Fruit fly (Drosophila melanogaster) whole organism, embryonic: Measurements from ENCODE around the gene beat-IIa.
A peak's percentile ranks its signal among the peaks of the same experiment; 100 is the strongest.

Experiments used
- ATbp ChIP-seq: fragments of 200-800 bp; sonication (Bioruptor generic); optimal IDR thresholded peaks from 2 replicates; lab custom pipeline; 2017; ENCODE audit warnings: missing biosample characterization, mild to moderate bottlenecking, missing genetic modification characterization, missing genetic modification reagents
- CG1024 ChIP-seq: fragments of 200-800 bp; sonication (Bioruptor generic); IDR thresholded peaks from 2 replicates; pipeline ENCODE4 v1.3.6; 2022; ENCODE audit warnings: missing biosample characterization, missing genetic modification characterization
- CG10267 ChIP-seq: fragments of 200-800 bp; sonication (Bioruptor generic); optimal IDR thresholded peaks from 2 replicates; lab custom pipeline; 2018; ENCODE audit warnings: missing biosample characterization, mild to moderate bottlenecking, missing genetic modification characterization, moderate library complexity
- CG10274 ChIP-seq: fragments of 200-800 bp; sonication (Bioruptor generic); optimal IDR thresholded peaks from 3 replicates; lab custom pipeline; 2017; ENCODE audit warnings: missing biosample characterization, mild to moderate bottlenecking, missing genetic modification characterization
- CG11560 ChIP-seq: fragments of 200-800 bp; sonication (Bioruptor generic); IDR thresholded peaks from 3 replicates; pipeline ENCODE4 v1.3.6; 2022; ENCODE audit warnings: missing biosample characterization, missing genetic modification characterization
- CG11723 ChIP-seq: fragments of 200-800 bp; sonication (Bioruptor generic); optimal IDR thresholded peaks from 2 replicates; lab custom pipeline; 2017; ENCODE audit warnings: missing biosample characterization, mild to moderate bottlenecking, missing genetic modification characterization
- CG13424 ChIP-seq: fragments of 200-800 bp; sonication (Bioruptor generic); optimal IDR thresholded peaks from 2 replicates; lab custom pipeline; 2019; ENCODE audit warnings: missing biosample characterization, mild to moderate bottlenecking, missing genetic modification characterization, moderate library complexity
- CG13894 ChIP-seq: fragments of 200-800 bp; sonication (Bioruptor generic); optimal IDR thresholded peaks from 3 replicates; lab custom pipeline; 2018; ENCODE audit warnings: missing biosample characterization, mild to moderate bottlenecking, missing genetic modification characterization, moderate library complexity
- CG14050 ChIP-seq: fragments of 200-800 bp; sonication (Bioruptor generic); IDR thresholded peaks from 3 replicates; pipeline ENCODE4 v1.3.6; 2022; ENCODE audit warnings: missing biosample characterization, missing genetic modification characterization
- CG14441 ChIP-seq: fragments of 200-800 bp; sonication (Bioruptor generic); IDR thresholded peaks from 2 replicates; pipeline ENCODE4 v1.3.6; 2022; ENCODE audit warnings: missing biosample characterization, missing genetic modification characterization
- CG14860 ChIP-seq: fragments of 200-800 bp; sonication (Bioruptor generic); IDR thresholded peaks from 3 replicates; pipeline ENCODE4 v1.3.6; 2022; ENCODE audit warnings: missing biosample characterization, missing genetic modification characterization; ENCODE audit not compliant: partially characterized antibody
- CG15696 ChIP-seq: fragments of 200-800 bp; sonication (Bioruptor generic); optimal IDR thresholded peaks from 2 replicates; lab custom pipeline; 2019; ENCODE audit warnings: missing biosample characterization, mild to moderate bottlenecking, missing genetic modification characterization, moderate library complexity
- CG17186 ChIP-seq: fragments of 200-800 bp; sonication (Bioruptor generic); optimal IDR thresholded peaks from 3 replicates; lab custom pipeline; 2017; ENCODE audit warnings: missing biosample characterization, missing genetic modification reagents, missing genetic modification characterization
- CG17361 ChIP-seq: fragments of 200-800 bp; sonication (Bioruptor generic); IDR thresholded peaks from 3 replicates; pipeline ENCODE4 v1.3.6; 2022; ENCODE audit warnings: missing biosample characterization, missing genetic modification characterization
- CG30403 ChIP-seq: fragments of 200-800 bp; sonication (Bioruptor generic); optimal IDR thresholded peaks from 3 replicates; lab custom pipeline; 2016; ENCODE audit warnings: missing biosample characterization, missing genetic modification characterization
- CG4282 ChIP-seq: fragments of 200-800 bp; sonication (Bioruptor generic); optimal IDR thresholded peaks from 2 replicates; lab custom pipeline; 2016; ENCODE audit warnings: missing biosample characterization, missing genetic modification characterization
- CG6854 ChIP-seq: fragments of 200-800 bp; sonication (Bioruptor generic); optimal IDR thresholded peaks from 3 replicates; lab custom pipeline; 2017; ENCODE audit warnings: missing biosample characterization, mild to moderate bottlenecking, missing genetic modification characterization
- Camta ChIP-seq: fragments of 200-800 bp; sonication (Bioruptor generic); optimal IDR thresholded peaks from 2 replicates; lab custom pipeline; 2016; ENCODE audit warnings: missing biosample characterization, missing genetic modification characterization
- Dll ChIP-seq: fragments of 200-800 bp; sonication (Bioruptor generic); IDR thresholded peaks from 4 replicates; pipeline ENCODE4 v1.3.6; 2022; ENCODE audit warnings: missing biosample characterization, missing genetic modification characterization; ENCODE audit not compliant: partially characterized antibody
- Doc3 ChIP-seq: fragments of 200-800 bp; sonication (Bioruptor generic); IDR thresholded peaks from 3 replicates; pipeline ENCODE4 v1.3.6; 2022; ENCODE audit warnings: missing biosample characterization, missing genetic modification characterization; ENCODE audit not compliant: partially characterized antibody
- E2f2 ChIP-seq: fragments of 200-800 bp; sonication (Bioruptor generic); IDR thresholded peaks from 2 replicates; pipeline ENCODE4 v1.3.6; 2022; ENCODE audit warnings: missing biosample characterization, missing genetic modification characterization
- Pdp1 ChIP-seq, 2 experiments: fragments of 200-800 bp; sonication (Bioruptor generic); optimal IDR thresholded peaks; 3 replicates each; lab custom pipeline; 2016; ENCODE audit warnings: missing biosample characterization in 2 of 2, missing genetic modification characterization in 2 of 2, mild to moderate bottlenecking in 1 of 2, moderate library complexity in 1 of 2
- Ptx1 ChIP-seq: fragments of 200-800 bp; sonication (Bioruptor generic); IDR thresholded peaks from 2 replicates; pipeline ENCODE4 v1.3.6; 2022; ENCODE audit warnings: missing biosample characterization, missing genetic modification characterization
- Sry-β ChIP-seq: fragments of 200-800 bp; sonication (Bioruptor generic); optimal IDR thresholded peaks from 2 replicates; lab custom pipeline; 2018; ENCODE audit warnings: missing biosample characterization, mild to moderate bottlenecking, missing genetic modification characterization, moderate library complexity
- Xrp1 ChIP-seq: fragments of 200-800 bp; sonication (Bioruptor generic); IDR thresholded peaks from 2 replicates; pipeline ENCODE4 v1.3.6; 2022; ENCODE audit warnings: missing biosample characterization, missing genetic modification characterization
- abd-A ChIP-seq: fragments of 200-800 bp; sonication (Bioruptor generic); optimal IDR thresholded peaks from 3 replicates; lab custom pipeline; 2019; ENCODE audit warnings: missing biosample characterization, mild to moderate bottlenecking, missing genetic modification characterization, moderate library complexity
- al ChIP-seq: fragments of 200-800 bp; sonication (Bioruptor generic); IDR thresholded peaks from 2 replicates; pipeline ENCODE4 v1.3.6; 2022; ENCODE audit warnings: missing biosample characterization, missing genetic modification characterization
- crc ChIP-seq: fragments of 200-800 bp; sonication (Bioruptor generic); optimal IDR thresholded peaks from 2 replicates; lab custom pipeline; 2016; ENCODE audit warnings: missing biosample characterization, missing genetic modification characterization
- dysf ChIP-seq: fragments of 200-800 bp; sonication (Bioruptor generic); IDR thresholded peaks from 3 replicates; pipeline ENCODE4 v1.3.6; 2022; ENCODE audit warnings: missing biosample characterization, missing genetic modification characterization
- emc ChIP-seq: fragments of 200-800 bp; sonication (Bioruptor generic); optimal IDR thresholded peaks from 2 replicates; lab custom pipeline; 2016; ENCODE audit warnings: missing biosample characterization, missing genetic modification characterization
- esg ChIP-seq: fragments of 200-800 bp; sonication (Bioruptor generic); conservative IDR thresholded peaks from 2 replicates; pipeline ENCODE4 v1.3.6; 2022; ENCODE audit warnings: missing biosample characterization, missing genetic modification characterization
- fd64A ChIP-seq: fragments of 200-800 bp; sonication (Bioruptor generic); optimal IDR thresholded peaks from 3 replicates; lab custom pipeline; 2018; ENCODE audit warnings: missing biosample characterization, mild to moderate bottlenecking, missing genetic modification characterization
- ftz-f1 ChIP-seq: fragments of 200-800 bp; sonication (Bioruptor generic); optimal IDR thresholded peaks from 2 replicates; lab custom pipeline; 2016; ENCODE audit warnings: missing biosample characterization, missing genetic modification characterization
- gfzf ChIP-seq: fragments of 200-800 bp; sonication (Bioruptor generic); optimal IDR thresholded peaks from 2 replicates; lab custom pipeline; 2016; ENCODE audit warnings: missing biosample characterization, mild to moderate bottlenecking, missing genetic modification characterization, moderate library complexity
- hbn ChIP-seq: fragments of 200-800 bp; sonication (Bioruptor generic); IDR thresholded peaks from 2 replicates; pipeline ENCODE4 v1.3.6; 2022; ENCODE audit warnings: missing biosample characterization, missing genetic modification characterization; ENCODE audit not compliant: partially characterized antibody
- hth ChIP-seq: fragments of >200 bp; optimal IDR thresholded peaks from 2 replicates; lab custom pipeline; 2017; ENCODE audit warnings: inconsistent platforms
- klu ChIP-seq: fragments of 200-800 bp; sonication (Bioruptor generic); IDR thresholded peaks from 2 replicates; pipeline ENCODE4 v1.3.6; 2022; ENCODE audit warnings: missing biosample characterization, missing genetic modification characterization
- nmo ChIP-seq: fragments of 200-800 bp; sonication (Bioruptor generic); optimal IDR thresholded peaks from 2 replicates; lab custom pipeline; 2018; ENCODE audit warnings: missing biosample characterization, mild to moderate bottlenecking, missing genetic modification characterization, moderate library complexity
- prd ChIP-seq, 3 experiments: fragments of >200 bp in 2 of 3; fragments of 200-800 bp in 1 of 3; sonication (Bioruptor generic) in 1 of 3; optimal IDR thresholded peaks in 2 of 3; IDR thresholded peaks in 1 of 3; 2 replicates in 2 of 3; 3 replicates in 1 of 3; pipeline versions ENCODE4 v1.3.6 to Lab custom; 2017 to 2022; ENCODE audit warnings: missing biosample characterization in 1 of 3, missing genetic modification characterization in 1 of 3
- pum ChIP-seq: fragments of 200-800 bp; sonication (Bioruptor generic); optimal IDR thresholded peaks from 2 replicates; lab custom pipeline; 2016; ENCODE audit warnings: missing biosample characterization, missing genetic modification characterization
- ro ChIP-seq: fragments of 200-800 bp; sonication (Bioruptor generic); IDR thresholded peaks from 2 replicates; pipeline ENCODE4 v1.3.6; 2022; ENCODE audit warnings: missing biosample characterization, missing genetic modification characterization
- sd ChIP-seq: fragments of 200-800 bp; sonication (Bioruptor generic); optimal IDR thresholded peaks from 3 replicates; lab custom pipeline; 2018; ENCODE audit warnings: missing biosample characterization, mild to moderate bottlenecking, missing genetic modification characterization, moderate library complexity
- sens ChIP-seq: fragments of 200-800 bp; sonication (Bioruptor generic); peaks from one replicate; lab custom pipeline; 2016; ENCODE audit warnings: missing biosample characterization, missing genetic modification characterization
- sisA ChIP-seq: fragments of 200-800 bp; sonication (Bioruptor generic); IDR thresholded peaks from 2 replicates; pipeline ENCODE4 v1.3.6; 2022; ENCODE audit warnings: missing biosample characterization, missing genetic modification characterization
- ssp ChIP-seq: fragments of 200-800 bp; sonication (Bioruptor generic); IDR thresholded peaks from 2 replicates; pipeline ENCODE4 v1.3.6; 2022; ENCODE audit warnings: missing biosample characterization, missing genetic modification characterization
- tgo ChIP-seq: fragments of 200-800 bp; sonication (Bioruptor generic); IDR thresholded peaks from 3 replicates; pipeline ENCODE4 v1.3.6; 2022; ENCODE audit warnings: missing biosample characterization, missing genetic modification characterization
- usp ChIP-seq: fragments of >200 bp; optimal IDR thresholded peaks from 2 replicates; lab custom pipeline; 2017; ENCODE audit warnings: missing biosample characterization, missing genetic modification characterization
- vnd ChIP-seq: fragments of 200-800 bp; sonication (Bioruptor generic); IDR thresholded peaks from 3 replicates; pipeline ENCODE4 v1.3.6; 2022; ENCODE audit warnings: missing biosample characterization, missing genetic modification characterization; ENCODE audit not compliant: partially characterized antibody
- vvl ChIP-seq: fragments of 200-800 bp; sonication (Bioruptor generic); IDR thresholded peaks from 2 replicates; pipeline ENCODE4 v1.3.6; 2022; ENCODE audit warnings: missing biosample characterization, missing genetic modification characterization
- zfh1 ChIP-seq: fragments of 200-800 bp; sonication (Bioruptor generic); IDR thresholded peaks from 3 replicates; pipeline ENCODE4 v1.3.6; 2022; ENCODE audit warnings: missing biosample characterization, missing genetic modification characterization
- zfh2 ChIP-seq: fragments of 200-800 bp; sonication (Bioruptor generic); optimal IDR thresholded peaks from 2 replicates; lab custom pipeline; 2016; ENCODE audit warnings: missing biosample characterization, missing genetic modification characterization

Gene beat-IIa

dm6 chr3R:17379051-17379450, 13.1 kb upstream of the beat-IIa start (continued):
- TF ChIP-seq ssp (0 out of 2 replicates have a peak, but pooled peaks have one; percentile 21), gfzf (GFP tag; lab: Kevin White, UChicago) (no peak), esg (GFP tag; lab: Robert Waterston, UW) (peak; percentile 51), Sry-β (GFP tag; lab: Kevin White, UChicago) (no peak), CG11560 (tag; lab: Robert Waterston, UW) (0 out of 3 replicates have a peak, but pooled peaks have one; percentile 5), CG15696 (tag; lab: Kevin White, UChicago) (no peak), nmo (GFP tag; lab: Kevin White, UChicago) (peak; percentile 23), CG11723 (GFP tag; lab: Kevin White, UChicago) (no peak), tgo (GFP tag; lab: Robert Waterston, UW) (peak; percentile 47; the same call in 1 of the 3 replicates), CG14441 (GFP tag; lab: Robert Waterston, UW) (peak; percentile 23; the same call in 1 of the 2 replicates), CG17186 (no peak), CG1024 (GFP tag; lab: Robert Waterston, UW) (peak; percentile 19; the same call in 1 of the 2 replicates), CG30403 (GFP tag; lab: Kevin White, UChicago) (peak; percentile 32), ATbp (GFP tag; lab: Kevin White, UChicago) (no peak), CG17361 (GFP tag; lab: Robert Waterston, UW) (peak; percentile 43; the same call in 1 of the 3 replicates), al (GFP tag; lab: Robert Waterston, UW) (0 out of 2 replicates have a peak, but pooled peaks have one; percentile 6), prd (optimal IDR thresholded peaks at IDR 0.05; lab: Kevin White, UChicago) (no peak), prd (GFP tag; IDR thresholded peaks at IDR 0.05; lab: Robert Waterston, UW) (no peak; the same call in 2 of the 3 replicates), zfh2 (GFP tag; lab: Kevin White, UChicago) (no peak), CG13894 (tag; lab: Kevin White, UChicago) (no peak), emc (GFP tag; lab: Kevin White, UChicago) (no peak), crc (no peak), CG14050 (no peak), CG6854 (GFP tag; lab: Kevin White, UChicago) (no peak), dysf (GFP tag; lab: Robert Waterston, UW) (peak; percentile 46; the same call in 2 of the 3 replicates), Pdp1 (GFP tag; optimal IDR thresholded peaks at IDR 0.05; lab: Kevin White, UChicago) (no peak), ro (GFP tag; lab: Robert Waterston, UW) (0 out of 2 replicates have a peak, but pooled peaks have one; percentile 19), Doc3 (no peak), CG13424 (no peak), Ptx1 (GFP tag; lab: Robert Waterston, UW) (0 out of 2 replicates have a peak, but pooled peaks have one; percentile 31), vnd (GFP tag; lab: Robert Waterston, UW) (no peak), zfh1 (GFP tag; lab: Robert Waterston, UW) (no peak), sisA (GFP tag; lab: Robert Waterston, UW) (0 out of 2 replicates have a peak, but pooled peaks have one; percentile 5), Dll (GFP tag; lab: Robert Waterston, UW) (no peak), hbn (GFP tag; lab: Robert Waterston, UW) (no peak)

dm6 chr3R:17377503-17377902, 11.6 kb upstream of the beat-IIa start:
- TF ChIP-seq ftz-f1 (GFP tag; lab: Kevin White, UChicago): peak; percentile 67
- TF ChIP-seq CG10274 (GFP tag; lab: Kevin White, UChicago): no peak
- TF ChIP-seq CG10267 (tag; lab: Kevin White, UChicago): no peak
- no peak for TF ChIP-seq hth (lab: Kevin White, UChicago)
- TF ChIP-seq usp (GFP tag; lab: Kevin White, UChicago): no peak
- TF ChIP-seq abd-A (tag; lab: Kevin White, UChicago): peak; percentile 50
- TF ChIP-seq sens (GFP tag; lab: Kevin White, UChicago): no peak
- TF ChIP-seq fd64A: no peak
- TF ChIP-seq klu: no peak
- peak in 1 of 2 experiments; percentile 43 for TF ChIP-seq Pdp1 (GFP tag; optimal IDR thresholded peaks at IDR 0.05; lab: Kevin White, UChicago)
- no peak for TF ChIP-seq Camta (GFP tag; lab: Kevin White, UChicago)
- no peak for TF ChIP-seq CG14860
- peak; percentile 45; the same call in 1 of the 2 replicates for TF ChIP-seq vvl (GFP tag; lab: Robert Waterston, UW)
- no peak for TF ChIP-seq Xrp1
- no peak for TF ChIP-seq sd (tag; lab: Kevin White, UChicago)
- no peak for TF ChIP-seq CG4282 (GFP tag; lab: Kevin White, UChicago)
- no peak for TF ChIP-seq pum (GFP tag; lab: Kevin White, UChicago)
- TF ChIP-seq E2f2 (GFP tag; lab: Robert Waterston, UW): no peak
